Fruit fly (Drosophila melanogaster) whole organism, wandering third instar larva: ENCODE results near the gene nudC.

Experiments used
- CG9705 ChIP-seq: fragments of 200-800 bp; sonication (Bioruptor generic); optimal IDR thresholded peaks from 2 replicates; lab custom pipeline; 2018; ENCODE audit warnings: missing biosample characterization, mild to moderate bottlenecking, missing genetic modification characterization
- CrebA ChIP-seq: fragments of 200-800 bp; sonication (Bioruptor generic); optimal IDR thresholded peaks from 2 replicates; lab custom pipeline; 2016; ENCODE audit warnings: missing biosample characterization, mild to moderate bottlenecking, missing genetic modification characterization, borderline replicate concordance
- Dfd ChIP-seq: fragments of >200 bp; optimal IDR thresholded peaks from 2 replicates; lab custom pipeline; 2017; ENCODE audit warnings: missing biosample characterization, missing genetic modification characterization
- Dif ChIP-seq: fragments of 200-275, 200-300 bp; sonication (Bioruptor generic); optimal IDR thresholded peaks from 2 replicates; lab custom pipeline; 2018; ENCODE audit warnings: missing biosample characterization, missing genetic modification characterization; ENCODE audit not compliant: partially characterized antibody
- GATAd ChIP-seq: sonication (Bioruptor generic); optimal IDR thresholded peaks from 2 replicates; lab custom pipeline; 2016; ENCODE audit warnings: missing biosample characterization, missing genetic modification characterization
- HLH106 ChIP-seq: fragments of 200-800 bp; optimal IDR thresholded peaks from 3 replicates; lab custom pipeline; 2019; ENCODE audit warnings: missing biosample characterization, mild to moderate bottlenecking, missing genetic modification characterization, moderate library complexity
- Hnf4 ChIP-seq: fragments of 200-800 bp; sonication (Bioruptor generic); optimal IDR thresholded peaks from 2 replicates; lab custom pipeline; 2016; ENCODE audit warnings: missing biosample characterization, mild to moderate bottlenecking, missing genetic modification characterization
- Hr78 ChIP-seq: fragments of >200 bp; optimal IDR thresholded peaks from 2 replicates; lab custom pipeline; 2017; ENCODE audit warnings: missing biosample characterization, missing genetic modification characterization
- Jra ChIP-seq: sonication (Bioruptor generic); optimal IDR thresholded peaks from 2 replicates; lab custom pipeline; 2016; ENCODE audit warnings: missing biosample characterization, missing genetic modification characterization
- Myc ChIP-seq: fragments of >200 bp; optimal IDR thresholded peaks from 2 replicates; lab custom pipeline; 2017
- N ChIP-seq: fragments of >200 bp; optimal IDR thresholded peaks from 2 replicates; lab custom pipeline; 2018; ENCODE audit warnings: missing biosample characterization, missing external identifiers, missing genetic modification characterization
- OdsH ChIP-seq: fragments of 200-800 bp; sonication (Bioruptor generic); optimal IDR thresholded peaks from 2 replicates; lab custom pipeline; 2016; ENCODE audit warnings: missing biosample characterization, mild to moderate bottlenecking, missing genetic modification characterization
- Rel ChIP-seq, 2 experiments: fragments of 200-800 bp; sonication (Bioruptor generic) in 1 of 2; optimal IDR thresholded peaks; 2 replicates in 1 of 2; 3 replicates in 1 of 2; lab custom pipeline; 2016 to 2019; ENCODE audit warnings: mild to moderate bottlenecking in 2 of 2, missing biosample characterization in 2 of 2, missing genetic modification characterization in 2 of 2, moderate library complexity in 1 of 2
- Sp1 ChIP-seq: fragments of 200-800 bp; sonication (Bioruptor generic); optimal IDR thresholded peaks from 3 replicates; lab custom pipeline; 2019; ENCODE audit warnings: missing biosample characterization, mild to moderate bottlenecking, missing genetic modification characterization, moderate library complexity
- Vsx2 ChIP-seq: fragments of 200-300, 225-300 bp; sonication (Bioruptor generic); optimal IDR thresholded peaks from 2 replicates; lab custom pipeline; 2018; ENCODE audit warnings: missing biosample characterization, missing genetic modification characterization; ENCODE audit not compliant: partially characterized antibody
- br ChIP-seq: fragments of 200-800 bp; sonication (Bioruptor generic); optimal IDR thresholded peaks from 2 replicates; lab custom pipeline; 2016; ENCODE audit warnings: missing biosample characterization, missing genetic modification characterization
- brk ChIP-seq: fragments of 200-800 bp; sonication (Bioruptor generic); optimal IDR thresholded peaks from 2 replicates; lab custom pipeline; 2016; ENCODE audit warnings: missing biosample characterization, mild to moderate bottlenecking, missing genetic modification characterization
- dsf ChIP-seq: sonication (Bioruptor generic); optimal IDR thresholded peaks from 2 replicates; lab custom pipeline; 2016; ENCODE audit warnings: missing biosample characterization, missing genetic modification characterization, borderline replicate concordance
- ey ChIP-seq: fragments of 200-800 bp; sonication (Bioruptor generic); optimal IDR thresholded peaks from 2 replicates; lab custom pipeline; 2016; ENCODE audit warnings: missing biosample characterization, missing genetic modification characterization
- foxo ChIP-seq, 2 experiments: fragments of 200-800 bp; sonication (Bioruptor generic); optimal IDR thresholded peaks; 2 replicates in 1 of 2; 3 replicates in 1 of 2; lab custom pipeline; 2016 to 2017; ENCODE audit warnings: missing biosample characterization in 2 of 2, missing genetic modification characterization in 2 of 2
- h ChIP-seq: fragments of 200-800 bp; sonication (Bioruptor generic); optimal IDR thresholded peaks from 3 replicates; lab custom pipeline; 2016; ENCODE audit warnings: missing biosample characterization, mild to moderate bottlenecking, missing genetic modification characterization
- jim ChIP-seq: fragments of 175-275, 200-325 bp; sonication (Bioruptor generic); optimal IDR thresholded peaks from 2 replicates; lab custom pipeline; 2016; ENCODE audit warnings: missing biosample characterization, mild to moderate bottlenecking, missing genetic modification characterization
- lola ChIP-seq: fragments of >200 bp; optimal IDR thresholded peaks from 2 replicates; lab custom pipeline; 2017; ENCODE audit warnings: missing biosample characterization, missing genetic modification characterization
- pan ChIP-seq: fragments of >200 bp; optimal IDR thresholded peaks from 2 replicates; lab custom pipeline; 2017
- psq ChIP-seq: fragments of 200-800 bp; sonication (Bioruptor generic); optimal IDR thresholded peaks from 3 replicates; lab custom pipeline; 2017; ENCODE audit warnings: missing biosample characterization, mild to moderate bottlenecking, missing genetic modification characterization, moderate library complexity
- rgr ChIP-seq: fragments of 200-800 bp; sonication (Bioruptor generic); optimal IDR thresholded peaks from 3 replicates; lab custom pipeline; 2016; ENCODE audit warnings: missing biosample characterization, mild to moderate bottlenecking, missing genetic modification characterization
- sv ChIP-seq: fragments of 200-800 bp; sonication (Bioruptor generic); optimal IDR thresholded peaks from 3 replicates; lab custom pipeline; 2016; ENCODE audit warnings: missing biosample characterization, missing genetic modification characterization
- tai ChIP-seq: sonication (Bioruptor generic); optimal IDR thresholded peaks from 2 replicates; lab custom pipeline; 2016; ENCODE audit warnings: missing biosample characterization, missing genetic modification characterization
- usp ChIP-seq: fragments of >200 bp; optimal IDR thresholded peaks from 2 replicates; lab custom pipeline; 2017; ENCODE audit warnings: missing biosample characterization, missing genetic modification characterization
- woc ChIP-seq: sonication (Bioruptor generic); optimal IDR thresholded peaks from 2 replicates; lab custom pipeline; 2016; ENCODE audit warnings: missing biosample characterization, mild to moderate bottlenecking, missing genetic modification characterization

The nudC gene

dm6 chr3L:16845607-16846277 lies 40.9 kb downstream of the nudC start, which contains the start of gene CG32161:
TSS of gene CG32161 (plus strand) at chr3L:16846227.
- TF ChIP-seq CrebA (no peak), CG9705 (GFP tag; lab: Kevin White, UChicago) (no peak), Hnf4 (no peak), sv (GFP tag; lab: Kevin White, UChicago) (no peak), GATAd (no peak), Hr78 (GFP tag; lab: Kevin White, UChicago) (no peak), ey (GFP tag; lab: Kevin White, UChicago) (no peak), Dif (no peak), h (GFP tag; lab: Kevin White, UChicago) (no peak), OdsH (no peak), Rel (GFP tag; optimal IDR thresholded peaks at IDR 0.05; lab: Kevin White, UChicago) (no peak), Rel (tag; optimal IDR thresholded peaks at IDR 0.05; lab: Kevin White, UChicago) (no peak), rgr (GFP tag; lab: Kevin White, UChicago) (no peak), usp (no peak), Sp1 (GFP tag; lab: Kevin White, UChicago) (no peak)

- TF ChIP-seq Dfd (GFP tag; lab: Kevin White, UChicago) (peak; percentile 90), Myc (no peak), N (GFP tag; lab: Kevin White, UChicago) (no peak), woc (GFP tag; lab: Kevin White, UChicago) (no peak), lola (GFP tag; lab: Kevin White, UChicago) (no peak)
These were observed 46.8 kb downstream of the nudC start for dm6 chr3L:16851566-16851965.

DNA sequence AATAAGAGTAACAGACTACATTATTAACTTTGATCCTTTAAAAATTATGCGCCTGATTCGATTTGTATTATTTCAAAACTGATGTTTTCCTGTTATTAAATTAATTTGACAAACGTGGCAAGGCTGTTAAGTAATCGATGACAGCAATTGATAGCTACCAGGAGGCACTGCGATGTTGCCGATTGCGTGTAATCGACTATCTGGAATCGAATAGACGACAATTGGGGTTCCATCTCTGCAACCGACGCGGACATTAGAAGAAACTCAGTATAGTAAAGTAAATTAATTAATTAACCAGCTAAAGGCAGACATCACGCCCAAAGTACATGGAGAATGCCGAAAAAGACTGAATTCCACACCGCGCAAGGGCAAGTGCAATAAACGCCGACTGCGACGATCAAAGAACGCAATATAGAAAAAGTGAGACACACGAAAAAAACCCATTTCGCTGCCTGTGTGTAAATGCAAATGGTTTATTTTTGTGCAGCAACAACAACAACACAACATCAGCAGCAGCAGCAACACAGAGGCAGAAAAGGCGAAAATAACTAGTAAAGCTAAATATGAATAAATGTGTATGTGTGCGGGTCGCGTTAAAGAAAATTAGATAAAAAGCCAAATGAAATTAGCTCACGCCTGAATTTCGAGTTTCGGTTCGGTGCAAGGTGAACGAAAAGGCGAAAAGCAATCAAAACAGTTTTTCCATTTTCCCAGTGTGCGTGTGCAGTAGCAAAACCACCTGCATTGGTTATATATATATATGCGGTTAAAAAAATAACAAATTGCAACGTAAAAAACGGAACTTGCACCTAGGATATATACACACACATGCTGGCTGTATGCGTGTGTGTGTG lies 49.0 kb downstream of the nudC start, which contains the start of gene sina:
sina (plus strand) TSS at position 219 of the 854 bp plus-strand sequence.
- TF ChIP-seq Rel (GFP tag; optimal IDR thresholded peaks at IDR 0.05; lab: Kevin White, UChicago) (no peak), Rel (tag; optimal IDR thresholded peaks at IDR 0.05; lab: Kevin White, UChicago) (peak; percentile 78), woc (GFP tag; lab: Kevin White, UChicago) (no peak), Sp1 (GFP tag; lab: Kevin White, UChicago) (peak; percentile 13), psq (GFP tag; lab: Kevin White, UChicago) (no peak)

- TF ChIP-seq foxo (GFP tag; optimal IDR thresholded peaks at IDR 0.05; lab: Kevin White, UChicago) (no peak), HLH106 (no peak), sv (GFP tag; lab: Kevin White, UChicago) (no peak), brk (GFP tag; lab: Kevin White, UChicago) (no peak), ey (GFP tag; lab: Kevin White, UChicago) (no peak), pan (no peak), Dfd (GFP tag; lab: Kevin White, UChicago) (no peak), rgr (GFP tag; lab: Kevin White, UChicago) (no peak), br (GFP tag; lab: Kevin White, UChicago) (no peak), psq (GFP tag; lab: Kevin White, UChicago) (no peak)
These were observed 49.7 kb downstream of the nudC start for dm6 chr3L:16854387-16855033.

- TF ChIP-seq Jra (GFP tag; lab: Kevin White, UChicago): no peak
- TF ChIP-seq pan: no peak
- no peak for TF ChIP-seq lola (GFP tag; lab: Kevin White, UChicago)
- no peak for TF ChIP-seq tai (GFP tag; lab: Kevin White, UChicago)
- TF ChIP-seq dsf: no peak
- no peak for TF ChIP-seq Vsx2
- TF ChIP-seq N (GFP tag; lab: Kevin White, UChicago): no peak
- TF ChIP-seq sv (GFP tag; lab: Kevin White, UChicago): no peak
- TF ChIP-seq jim (GFP tag; lab: Kevin White, UChicago): no peak
- TF ChIP-seq Hnf4: no peak
These were observed 50.5 kb downstream of the nudC start for dm6 chr3L:16855287-16855686.
